Worm (Caenorhabditis elegans): ENCODE measurements around the gene F54B11.4.

ce11 chrX:13543350-13543749 lies 49.1 kb upstream of the F54B11.4 start:
- no peak for TF ChIP-seq fkh-10 (GFP tag; optimal IDR thresholded peaks at IDR 0.05)
- no peak for TF ChIP-seq lin-13 (GFP tag; optimal IDR thresholded peaks at IDR 0.05)
- no peak for TF ChIP-seq ces-1 (GFP tag; optimal IDR thresholded peaks at IDR 0.05)
